Worm (Caenorhabditis elegans): ENCODE data around the gene F38E1.3.

The F38E1.3 gene

DNA sequence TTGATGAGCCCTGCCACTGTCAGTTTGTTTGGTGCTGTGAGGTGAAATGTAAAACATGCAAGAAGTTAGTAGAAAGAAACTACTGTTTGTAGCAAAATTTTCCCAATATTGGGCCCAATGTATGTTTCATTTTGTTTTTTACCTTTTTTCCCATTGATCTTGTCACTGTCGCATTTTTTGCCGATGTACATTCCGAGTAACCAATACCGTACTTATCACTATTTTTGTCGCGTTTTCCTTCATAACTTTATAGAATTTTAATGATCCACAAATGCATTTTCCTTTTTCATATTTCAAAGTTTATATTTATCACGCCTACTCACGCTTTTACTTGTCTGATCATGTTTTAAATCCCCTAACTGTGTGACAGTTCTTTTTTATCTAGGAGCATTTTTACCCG lies 18.2 kb upstream of the F38E1.3 start:
- TF ChIP-seq mxl-2 (GFP tag; conservative IDR thresholded peaks at IDR 0.05) (no peak), ctbp-1 (GFP tag; IDR thresholded peaks at IDR 0.05) (no peak), mdl-1 (tag; optimal IDR thresholded peaks at IDR 0.05) (no peak), lin-29 (GFP tag; IDR thresholded peaks at IDR 0.05) (no peak), sdz-12 (GFP tag; optimal IDR thresholded peaks at IDR 0.05) (no peak), aha-1 (tag) (peak; percentile 92), ceh-20 (GFP tag; IDR thresholded peaks at IDR 0.05) (no peak)

DNA sequence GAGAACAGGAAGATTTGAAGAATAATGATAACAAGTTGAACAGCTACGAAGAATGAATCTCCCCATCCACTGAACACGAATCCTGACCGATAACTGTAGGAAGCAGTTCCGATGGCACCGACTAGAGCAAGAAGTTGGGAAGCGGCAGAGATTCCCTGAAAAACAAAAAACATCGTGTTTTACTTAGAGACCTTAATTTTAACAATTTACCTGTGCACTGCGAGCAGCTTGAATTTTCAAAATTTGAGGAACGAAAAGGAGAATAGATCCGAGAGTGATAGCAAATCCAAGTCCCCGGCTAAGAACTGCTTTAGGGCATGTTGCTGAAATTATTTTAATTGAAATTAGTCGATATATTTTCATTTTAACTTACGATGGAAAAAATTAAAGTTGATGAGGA lies 17.2 kb upstream of the F38E1.3 start:
- TF ChIP-seq aha-1 (tag): peak; percentile 79
- TF ChIP-seq egl-27 (tag; optimal IDR thresholded peaks at IDR 0.05): no peak

DNA sequence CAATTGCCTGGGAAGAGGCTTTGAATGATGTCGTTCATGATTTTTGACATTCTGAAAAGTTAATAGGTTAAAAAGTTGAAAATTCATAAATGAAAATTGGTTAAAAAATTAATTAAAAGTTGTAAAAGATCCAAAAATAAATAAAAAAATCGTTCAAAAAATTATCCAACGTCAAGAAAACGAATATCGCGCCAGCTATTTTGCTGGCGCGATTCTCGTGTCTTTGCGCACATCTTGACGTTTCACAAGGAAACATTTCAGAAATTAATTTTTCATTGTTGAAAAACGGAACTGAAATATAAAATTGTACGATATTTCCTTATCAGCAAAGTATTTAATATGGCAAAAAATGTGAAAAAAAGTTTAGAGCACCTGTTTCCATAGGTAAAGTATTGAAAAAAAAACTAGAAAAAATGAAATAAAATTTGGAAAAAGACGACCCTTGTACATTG lies 16.8 kb upstream of the F38E1.3 start, which contains the start of gene mpdu-1:
mpdu-1 (minus strand) TSS at position 51 of the 452 bp plus-strand sequence.
- TF ChIP-seq nhr-77 (tag; optimal IDR thresholded peaks at IDR 0.05) (peak; percentile 71), dve-1 (tag; optimal IDR thresholded peaks at IDR 0.05; ENCODE audit: insufficient read depth) (peak; percentile 89), fkh-10 (GFP tag; optimal IDR thresholded peaks at IDR 0.05) (no peak), F44E2.7 (GFP tag; IDR thresholded peaks at IDR 0.05) (no peak), lin-1 (GFP tag; IDR thresholded peaks at IDR 0.05) (no peak), pha-4 (GFP tag; IDR thresholded peaks at IDR 0.05) (no peak), pha-4 (tag; optimal IDR thresholded peaks at IDR 0.05) (peak; percentile 57), nhr-6 (tag; optimal IDR thresholded peaks at IDR 0.05) (peak; percentile 36), snpc-4 (tag; optimal IDR thresholded peaks at IDR 0.05) (peak; percentile 31), nhr-28 (tag; optimal IDR thresholded peaks at IDR 0.05) (peak; percentile 69), hif-1 (tag; optimal IDR thresholded peaks at IDR 0.05) (no peak), ztf-7 (tag; optimal IDR thresholded peaks at IDR 0.05) (peak; percentile 59), lsy-2 (tag; optimal IDR thresholded peaks at IDR 0.05) (peak in 1 of 2 experiments; percentile 87), rbr-2 (tag; optimal IDR thresholded peaks at IDR 0.05) (peak; percentile 26), nhr-42 (GFP tag; IDR thresholded peaks at IDR 0.05) (no peak), T20F7.1 (GFP tag; optimal IDR thresholded peaks at IDR 0.05) (peak; percentile 72), hlh-30 (tag; optimal IDR thresholded peaks at IDR 0.05; ENCODE audit: insufficient read depth) (peak; percentile 36), php-3 (GFP tag; IDR thresholded peaks at IDR 0.05) (no peak; the same call in 1 of the 2 replicates), ceh-44 (GFP tag; IDR thresholded peaks at IDR 0.05) (no peak), lin-29 (GFP tag; IDR thresholded peaks at IDR 0.05) (no peak), dpl-1 (GFP tag; optimal IDR thresholded peaks at IDR 0.05) (peak; percentile 80), daf-16 (GFP tag; optimal IDR thresholded peaks at IDR 0.05) (no peak), daf-16 (tag; optimal IDR thresholded peaks at IDR 0.05) (peak; percentile 71), nhr-48 (tag; optimal IDR thresholded peaks at IDR 0.05) (peak; percentile 33), pqm-1 (tag; optimal IDR thresholded peaks at IDR 0.05) (peak; percentile 71), T26A8.4 (GFP tag; IDR thresholded peaks at IDR 0.05) (no peak)

DNA sequence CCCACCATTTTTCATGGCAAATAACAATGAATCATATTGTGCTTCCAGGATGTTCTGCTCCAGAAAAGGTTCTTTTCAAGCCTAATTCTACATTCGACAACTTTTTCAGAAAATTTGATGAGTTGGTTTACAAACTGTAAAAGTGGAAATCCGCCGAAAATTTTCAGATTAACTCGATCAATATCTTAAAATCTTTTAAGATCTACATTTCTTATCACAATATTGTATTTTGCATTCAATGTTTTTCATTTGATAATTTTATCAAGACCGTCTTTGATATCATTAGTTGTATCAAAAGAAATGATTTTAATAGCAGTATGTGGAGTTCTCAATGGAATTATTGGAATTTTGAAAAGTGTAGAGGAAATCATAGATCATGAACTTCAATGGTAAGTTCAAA lies 16.2 kb upstream of the F38E1.3 start, which contains the start of gene F38E1.6:
F38E1.6 (plus strand) TSS at position 301 of the 400 bp plus-strand sequence.
- TF ChIP-seq daf-16 (GFP tag; optimal IDR thresholded peaks at IDR 0.05) (no peak), daf-16 (tag; optimal IDR thresholded peaks at IDR 0.05) (no peak), F37D6.2 (tag; optimal IDR thresholded peaks at IDR 0.05) (no peak), hif-1 (tag; optimal IDR thresholded peaks at IDR 0.05) (no peak), pqm-1 (tag; optimal IDR thresholded peaks at IDR 0.05) (no peak), nhr-42 (GFP tag; IDR thresholded peaks at IDR 0.05) (no peak), Y5F2A.4 (GFP tag; optimal IDR thresholded peaks at IDR 0.05) (no peak), ztf-11 (tag; optimal IDR thresholded peaks at IDR 0.05) (no peak), madf-5 (GFP tag; IDR thresholded peaks at IDR 0.05) (no peak), nhr-25 (tag; optimal IDR thresholded peaks at IDR 0.05; ENCODE audit: borderline replicate concordance, insufficient read depth) (no peak), jun-1 (tag; optimal IDR thresholded peaks at IDR 0.05) (no peak), madf-9 (GFP tag; conservative IDR thresholded peaks at IDR 0.05) (no peak), arid-1 (GFP tag; conservative IDR thresholded peaks at IDR 0.05) (no peak), ZK337.2 (GFP tag; IDR thresholded peaks at IDR 0.05) (no peak), lin-38 (GFP tag; IDR thresholded peaks at IDR 0.05) (no peak), ceh-32 (tag; optimal IDR thresholded peaks at IDR 0.05; ENCODE audit: poor library complexity) (no peak), sdz-12 (GFP tag; optimal IDR thresholded peaks at IDR 0.05) (no peak)

All from whole organism, L4 larva.